Worm (Caenorhabditis elegans): Measurements from ENCODE around the gene npr-12.

ce11 chrIV:6951259-6951658 lies 13.8 kb upstream of the npr-12 start:
- TF ChIP-seq elt-3 (tag; optimal IDR thresholded peaks at IDR 0.05) (no peak), nhr-76 (tag; optimal IDR thresholded peaks at IDR 0.05) (no peak)

Data from whole organism, mixed stage, embryonic.